Worm (Caenorhabditis elegans): ENCODE data around the gene T19C3.4.

The T19C3.4 gene

ce11 chrIII:620204-620718 is at the start of gene T19C3.4:
Gene T19C3.4 (minus strand): TSS chrIII:620254.
- no peak for TF ChIP-seq ceh-36 (tag; optimal IDR thresholded peaks at IDR 0.05)

- peak; percentile 46 for TF ChIP-seq hmg-4 (GFP tag; optimal IDR thresholded peaks at IDR 0.05)
- peak; percentile 8 for TF ChIP-seq F13C5.2 (tag; optimal IDR thresholded peaks at IDR 0.05)
- TF ChIP-seq pes-1 (GFP tag; IDR thresholded peaks at IDR 0.05): no peak
These were observed 48.3 kb upstream of the T19C3.4 start, which contains the start of gene W02B3.3 for ce11 chrIII:668303-668893. Gene W02B3.3 (minus strand): TSS chrIII:668433.

ce11 chrIII:665173-665757 is 45.2 kb upstream of the T19C3.4 start, which contains the start of gene C09F5.3:
Gene C09F5.3 (minus strand): TSS chrIII:665266.
- TF ChIP-seq ets-7 (tag; optimal IDR thresholded peaks at IDR 0.05): no peak

ce11 chrIII:658357-658756 is 38.3 kb upstream of the T19C3.4 start, which contains the start of gene C09F5.1:
Gene C09F5.1 (plus strand): TSS chrIII:658709.
- no peak for TF ChIP-seq tbx-37 (GFP tag; conservative IDR thresholded peaks at IDR 0.05)

ce11 chrIII:657241-657640 is 37.2 kb upstream of the T19C3.4 start:
- TF ChIP-seq ets-7 (tag; optimal IDR thresholded peaks at IDR 0.05) (no peak), ceh-36 (tag; optimal IDR thresholded peaks at IDR 0.05) (peak; percentile 20)

ce11 chrIII:656660-657059 is 36.6 kb upstream of the T19C3.4 start:
- TF ChIP-seq hmg-4 (GFP tag; optimal IDR thresholded peaks at IDR 0.05): no peak
- no peak for TF ChIP-seq tbx-11 (GFP tag; IDR thresholded peaks at IDR 0.05)
- TF ChIP-seq flt-1 (GFP tag; IDR thresholded peaks at IDR 0.05): no peak
- no peak for TF ChIP-seq hmbx-1 (tag; optimal IDR thresholded peaks at IDR 0.05)
- TF ChIP-seq pes-1 (GFP tag; IDR thresholded peaks at IDR 0.05): no peak
- no peak for TF ChIP-seq sea-1 (GFP tag; conservative IDR thresholded peaks at IDR 0.05)
- no peak for TF ChIP-seq tbx-37 (GFP tag; conservative IDR thresholded peaks at IDR 0.05)
- TF ChIP-seq ets-7 (tag; optimal IDR thresholded peaks at IDR 0.05): no peak
- no peak for TF ChIP-seq ceh-13 (GFP tag; optimal IDR thresholded peaks at IDR 0.05)
- no peak for TF ChIP-seq ama-1 (optimal IDR thresholded peaks at IDR 0.05)
- TF ChIP-seq tra-4 (tag; optimal IDR thresholded peaks at IDR 0.05): no peak
- no peak for TF ChIP-seq B0310.2 (tag; optimal IDR thresholded peaks at IDR 0.05)

ce11 chrIII:654365-654764 is 34.3 kb upstream of the T19C3.4 start:
- TF ChIP-seq B0310.2 (tag; optimal IDR thresholded peaks at IDR 0.05): no peak
- no peak for TF ChIP-seq pes-1 (GFP tag; IDR thresholded peaks at IDR 0.05)
- no peak for TF ChIP-seq aly-1 (tag; optimal IDR thresholded peaks at IDR 0.05)
- TF ChIP-seq tra-4 (tag; optimal IDR thresholded peaks at IDR 0.05): no peak

- TF ChIP-seq ama-1 (optimal IDR thresholded peaks at IDR 0.05) (no peak), tra-4 (tag; optimal IDR thresholded peaks at IDR 0.05) (no peak), aly-1 (tag; optimal IDR thresholded peaks at IDR 0.05) (no peak), flt-1 (GFP tag; IDR thresholded peaks at IDR 0.05) (no peak), hnd-1 (tag; optimal IDR thresholded peaks at IDR 0.05) (no peak), scrt-1 (GFP tag; IDR thresholded peaks at IDR 0.05) (no peak), ceh-36 (tag; optimal IDR thresholded peaks at IDR 0.05) (no peak), tbx-37 (GFP tag; conservative IDR thresholded peaks at IDR 0.05) (no peak), hmbx-1 (tag; optimal IDR thresholded peaks at IDR 0.05) (no peak), hmg-4 (GFP tag; optimal IDR thresholded peaks at IDR 0.05) (no peak), B0310.2 (tag; optimal IDR thresholded peaks at IDR 0.05) (no peak), F13C5.2 (tag; optimal IDR thresholded peaks at IDR 0.05) (no peak), ets-7 (tag; optimal IDR thresholded peaks at IDR 0.05) (no peak), pes-1 (GFP tag; IDR thresholded peaks at IDR 0.05) (no peak), ceh-13 (GFP tag; optimal IDR thresholded peaks at IDR 0.05) (no peak), sea-1 (GFP tag; conservative IDR thresholded peaks at IDR 0.05) (no peak), tbx-11 (GFP tag; IDR thresholded peaks at IDR 0.05) (no peak)
These were observed 31.5 kb upstream of the T19C3.4 start for ce11 chrIII:651587-651986.

- TF ChIP-seq hnd-1 (tag; optimal IDR thresholded peaks at IDR 0.05): no peak
- TF ChIP-seq pes-1 (GFP tag; IDR thresholded peaks at IDR 0.05): no peak
- TF ChIP-seq flt-1 (GFP tag; IDR thresholded peaks at IDR 0.05): no peak
- no peak for TF ChIP-seq scrt-1 (GFP tag; IDR thresholded peaks at IDR 0.05)
- no peak for TF ChIP-seq ets-7 (tag; optimal IDR thresholded peaks at IDR 0.05)
- no peak for TF ChIP-seq hmbx-1 (tag; optimal IDR thresholded peaks at IDR 0.05)
- TF ChIP-seq aly-1 (tag; optimal IDR thresholded peaks at IDR 0.05): no peak
- no peak for TF ChIP-seq tra-4 (tag; optimal IDR thresholded peaks at IDR 0.05)
- no peak for TF ChIP-seq tbx-37 (GFP tag; conservative IDR thresholded peaks at IDR 0.05)
- TF ChIP-seq sea-1 (GFP tag; conservative IDR thresholded peaks at IDR 0.05): no peak
- TF ChIP-seq hmg-4 (GFP tag; optimal IDR thresholded peaks at IDR 0.05): no peak
- no peak for TF ChIP-seq F13C5.2 (tag; optimal IDR thresholded peaks at IDR 0.05)
- no peak for TF ChIP-seq tbx-11 (GFP tag; IDR thresholded peaks at IDR 0.05)
- TF ChIP-seq ceh-13 (GFP tag; optimal IDR thresholded peaks at IDR 0.05): no peak
- no peak for TF ChIP-seq ama-1 (optimal IDR thresholded peaks at IDR 0.05)
- no peak for TF ChIP-seq B0310.2 (tag; optimal IDR thresholded peaks at IDR 0.05)
- TF ChIP-seq ceh-36 (tag; optimal IDR thresholded peaks at IDR 0.05): no peak
These were observed 30.5 kb upstream of the T19C3.4 start for ce11 chrIII:650539-650938.
